ENCODE assay signal across 4 fruit fly cellular contexts in genomic region chr3L:3194059-3194458, dm6.
A peak's percentile ranks its signal among the peaks of the same experiment; 100 is the strongest.
TF ChIP-seq lines count a peak whose summit lies in the region.

No protein-coding gene starts in this region.

TF ChIP-seq in whole organism, adult, 20 proteins besides CTCF, POLR2A, EP300 and RAD21 (continued from another document):
- TF ChIP-seq Clk (GFP tag; optimal IDR thresholded peaks at IDR 0.05; lab: Kevin White, UChicago) (peak; percentile 41), bab1 (GFP tag; optimal IDR thresholded peaks at IDR 0.05; lab: Kevin White, UChicago) (peak; percentile 87)
TF ChIP-seq in whole organism, adult: peak in this region for 16.

TF ChIP-seq in whole organism, embryonic, 481 proteins besides CTCF, POLR2A, EP300 and RAD21 (continued from another document and continues in another):
- TF ChIP-seq Eip74EF (GFP tag; optimal IDR thresholded peaks at IDR 0.05; lab: Kevin White, UChicago) (peak in 1 of 2 experiments; percentile 91), tll (GFP tag; optimal IDR thresholded peaks at IDR 0.05; lab: Kevin White, UChicago) (peak in 1 of 2 experiments; percentile 19), fd3F (GFP tag; optimal IDR thresholded peaks at IDR 0.05; lab: Kevin White, UChicago) (peak; percentile 91), Fer2 (tag; optimal IDR thresholded peaks at IDR 0.05; lab: Kevin White, UChicago) (peak; percentile 77), pnt (GFP tag; optimal IDR thresholded peaks at IDR 0.05; lab: Kevin White, UChicago) (peak; percentile 42), Hmr (GFP tag; optimal IDR thresholded peaks at IDR 0.05; lab: Kevin White, UChicago) (peak; percentile 94), CG18011 (GFP tag; optimal IDR thresholded peaks at IDR 0.05; lab: Kevin White, UChicago) (peak; percentile 70), fru (optimal IDR thresholded peaks at IDR 0.05; lab: Kevin White, UChicago) (no peak), CG3407 (GFP tag; optimal IDR thresholded peaks at IDR 0.05; lab: Kevin White, UChicago) (peak; percentile 80), schlank (tag; optimal IDR thresholded peaks at IDR 0.05; lab: Kevin White, UChicago) (peak; percentile 68), CG9817 (tag; optimal IDR thresholded peaks at IDR 0.05; lab: Kevin White, UChicago) (peak; percentile 82), Antp (GFP tag; optimal IDR thresholded peaks at IDR 0.05; lab: Kevin White, UChicago) (peak; percentile 39), eyg (GFP tag; optimal IDR thresholded peaks at IDR 0.05; lab: Kevin White, UChicago) (no peak), CG4730 (GFP tag; IDR thresholded peaks at IDR 0.05; lab: Robert Waterston, UW) (peak; percentile 90), Opbp (GFP tag; IDR thresholded peaks at IDR 0.05; lab: Robert Waterston, UW; ENCODE audit: partially characterized antibody) (no peak), lov (optimal IDR thresholded peaks at IDR 0.05; lab: Kevin White, UChicago) (no peak), lov (GFP tag; IDR thresholded peaks at IDR 0.05; lab: Robert Waterston, UW) (peak; percentile 88), CG10147 (GFP tag; optimal IDR thresholded peaks at IDR 0.05; lab: Kevin White, UChicago) (peak; percentile 93), Jarid2 (GFP tag; optimal IDR thresholded peaks at IDR 0.05; lab: Kevin White, UChicago) (peak; percentile 67), Dp (GFP tag; optimal IDR thresholded peaks at IDR 0.05; lab: Kevin White, UChicago) (no peak), ttk (GFP tag; IDR thresholded peaks at IDR 0.05; lab: Robert Waterston, UW) (peak; percentile 91), tin (GFP tag; optimal IDR thresholded peaks at IDR 0.05; lab: Kevin White, UChicago) (peak; percentile 89), Hey (tag; optimal IDR thresholded peaks at IDR 0.05; lab: Kevin White, UChicago) (no peak), CG11723 (GFP tag; optimal IDR thresholded peaks at IDR 0.05; lab: Kevin White, UChicago) (peak; percentile 83), CG34376 (GFP tag; optimal IDR thresholded peaks at IDR 0.05; lab: Kevin White, UChicago) (peak; percentile 28), Rx (GFP tag; IDR thresholded peaks at IDR 0.05; lab: Robert Waterston, UW) (peak; percentile 93), CG10979 (tag; optimal IDR thresholded peaks at IDR 0.05; lab: Kevin White, UChicago) (peak; percentile 93), tup (GFP tag; optimal IDR thresholded peaks at IDR 0.05; lab: Kevin White, UChicago) (peak; percentile 77), hbn (GFP tag; IDR thresholded peaks at IDR 0.05; lab: Robert Waterston, UW; ENCODE audit: partially characterized antibody) (no peak), CG7928 (GFP tag; optimal IDR thresholded peaks at IDR 0.05; lab: Kevin White, UChicago) (peak; percentile 50), ftz-f1 (GFP tag; optimal IDR thresholded peaks at IDR 0.05; lab: Kevin White, UChicago) (no peak), gro (GFP tag; optimal IDR thresholded peaks at IDR 0.05; lab: Kevin White, UChicago) (peak; percentile 42), CG8765 (GFP tag; IDR thresholded peaks at IDR 0.05; lab: Robert Waterston, UW) (peak; percentile 81), tna (GFP tag; IDR thresholded peaks at IDR 0.05; lab: Robert Waterston, UW; ENCODE audit: partially characterized antibody) (no peak), grau (tag; optimal IDR thresholded peaks at IDR 0.05; lab: Kevin White, UChicago) (peak; percentile 91), Ssrp (tag; optimal IDR thresholded peaks at IDR 0.05; lab: Kevin White, UChicago) (peak; percentile 91), CG33557 (GFP tag; optimal IDR thresholded peaks at IDR 0.05; lab: Kevin White, UChicago) (peak; percentile 79), ind (GFP tag; optimal IDR thresholded peaks at IDR 0.05; lab: Kevin White, UChicago) (peak; percentile 88), gfzf (GFP tag; optimal IDR thresholded peaks at IDR 0.05; lab: Kevin White, UChicago) (no peak), Xbp1 (GFP tag; optimal IDR thresholded peaks at IDR 0.05; lab: Kevin White, UChicago) (peak; percentile 93), tx (GFP tag; optimal IDR thresholded peaks at IDR 0.05; lab: Kevin White, UChicago) (peak; percentile 5), CG17612 (GFP tag; IDR thresholded peaks at IDR 0.05; lab: Robert Waterston, UW) (peak; percentile 70), org-1 (GFP tag; optimal IDR thresholded peaks at IDR 0.05; lab: Kevin White, UChicago) (peak; percentile 87)

TF ChIP-seq in whole organism, prepupa, 60 proteins besides CTCF, POLR2A, EP300 and RAD21 (continued from another document):
- TF ChIP-seq eg (GFP tag; IDR thresholded peaks at IDR 0.05; lab: Robert Waterston, UW) (peak; percentile 99), Ets21C (GFP tag; optimal IDR thresholded peaks at IDR 0.05; lab: Kevin White, UChicago) (peak; percentile 82), CG9139 (GFP tag; optimal IDR thresholded peaks at IDR 0.05; lab: Kevin White, UChicago) (peak; percentile 85), CG11902 (GFP tag; optimal IDR thresholded peaks at IDR 0.05; lab: Kevin White, UChicago) (peak; percentile 93), CG10669 (GFP tag; optimal IDR thresholded peaks at IDR 0.05; lab: Kevin White, UChicago) (peak; percentile 96), CG6163 (GFP tag; IDR thresholded peaks at IDR 0.05; lab: Robert Waterston, UW) (peak; percentile 99), Hr38 (GFP tag; optimal IDR thresholded peaks at IDR 0.05; lab: Kevin White, UChicago) (no peak), fkh (GFP tag; optimal IDR thresholded peaks at IDR 0.05; lab: Kevin White, UChicago) (peak; percentile 15), CG15336 (GFP tag; IDR thresholded peaks at IDR 0.05; lab: Robert Waterston, UW) (peak; percentile 99), salr (GFP tag; optimal IDR thresholded peaks at IDR 0.05; lab: Kevin White, UChicago) (peak; percentile 89 to 97), CG4318 (GFP tag; optimal IDR thresholded peaks at IDR 0.05; lab: Kevin White, UChicago) (peak; percentile 94), topi (GFP tag; optimal IDR thresholded peaks at IDR 0.05; lab: Kevin White, UChicago) (peak; percentile 96), CG7368 (GFP tag; optimal IDR thresholded peaks at IDR 0.05; lab: Kevin White, UChicago) (peak; percentile 97), Gug (GFP tag; IDR thresholded peaks at IDR 0.05; lab: Robert Waterston, UW) (peak; percentile 98), Sox14 (GFP tag; optimal IDR thresholded peaks at IDR 0.05; lab: Kevin White, UChicago) (peak; percentile 94), Eip75B (GFP tag; optimal IDR thresholded peaks at IDR 0.05; lab: Kevin White, UChicago) (peak; percentile 96), CG6808 (GFP tag; optimal IDR thresholded peaks at IDR 0.05; lab: Kevin White, UChicago) (peak; percentile 73), pdm3 (GFP tag; optimal IDR thresholded peaks at IDR 0.05; lab: Kevin White, UChicago) (peak; percentile 97), CG6792 (GFP tag; optimal IDR thresholded peaks at IDR 0.05; lab: Kevin White, UChicago) (peak; percentile 95), CG3919 (GFP tag; optimal IDR thresholded peaks at IDR 0.05; lab: Kevin White, UChicago) (peak; percentile 98), CG8119 (GFP tag; IDR thresholded peaks at IDR 0.05; lab: Robert Waterston, UW) (peak; percentile 98), Eip93F (GFP tag; optimal IDR thresholded peaks at IDR 0.05; lab: Kevin White, UChicago) (peak; percentile 93), CG31627 (GFP tag; optimal IDR thresholded peaks at IDR 0.05; lab: Kevin White, UChicago) (peak; percentile 90), dsx (GFP tag; optimal IDR thresholded peaks at IDR 0.05; lab: Kevin White, UChicago; ENCODE audit: poor library complexity, severe bottlenecking) (peak; percentile 93), lz (GFP tag; optimal IDR thresholded peaks at IDR 0.05; lab: Kevin White, UChicago) (peak; percentile 92), Hr39 (GFP tag; optimal IDR thresholded peaks at IDR 0.05; lab: Kevin White, UChicago) (peak; percentile 92), svp (GFP tag; lab: Kevin White, UChicago) (peak; percentile 97), achi (GFP tag; optimal IDR thresholded peaks at IDR 0.05; lab: Kevin White, UChicago) (peak; percentile 98), CG32006 (GFP tag; optimal IDR thresholded peaks at IDR 0.05; lab: Kevin White, UChicago) (peak; percentile 99), Lpt (GFP tag; optimal IDR thresholded peaks at IDR 0.05; lab: Kevin White, UChicago) (peak; percentile 96), CG11762 (GFP tag; optimal IDR thresholded peaks at IDR 0.05; lab: Kevin White, UChicago; ENCODE audit: insufficient read depth) (peak; percentile 97), CG1621 (tag; optimal IDR thresholded peaks at IDR 0.05; lab: Kevin White, UChicago) (peak; percentile 92), CG16779 (tag; optimal IDR thresholded peaks at IDR 0.05; lab: Kevin White, UChicago) (peak; percentile 93), spab (GFP tag; optimal IDR thresholded peaks at IDR 0.05; lab: Kevin White, UChicago) (peak; percentile 86), CG11294 (GFP tag; IDR thresholded peaks at IDR 0.05; lab: Robert Waterston, UW) (peak; percentile 94), CG10631 (GFP tag; optimal IDR thresholded peaks at IDR 0.05; lab: Kevin White, UChicago) (peak; percentile 98), cyc (GFP tag; optimal IDR thresholded peaks at IDR 0.05; lab: Kevin White, UChicago) (peak; percentile 95), dac (GFP tag; optimal IDR thresholded peaks at IDR 0.05; lab: Kevin White, UChicago) (peak; percentile 95), Sox15 (GFP tag; optimal IDR thresholded peaks at IDR 0.05; lab: Kevin White, UChicago) (peak; percentile 88), Blimp-1 (GFP tag; optimal IDR thresholded peaks at IDR 0.05; lab: Kevin White, UChicago) (peak; percentile 85)

TF ChIP-seq in whole organism, wandering third instar larva, 38 proteins besides CTCF, POLR2A, EP300 and RAD21 (continued from another document):
- TF ChIP-seq woc (GFP tag; optimal IDR thresholded peaks at IDR 0.05; lab: Kevin White, UChicago) (peak; percentile 85), dl (GFP tag; optimal IDR thresholded peaks at IDR 0.05; lab: Kevin White, UChicago; ENCODE audit: insufficient read depth in 1 of 2, partially characterized antibody in 2 of 2) (no peak), sage (GFP tag; optimal IDR thresholded peaks at IDR 0.05; lab: Kevin White, UChicago) (peak; percentile 95), Hr78 (GFP tag; optimal IDR thresholded peaks at IDR 0.05; lab: Kevin White, UChicago) (no peak), lola (GFP tag; optimal IDR thresholded peaks at IDR 0.05; lab: Kevin White, UChicago) (no peak), dsf (GFP tag; optimal IDR thresholded peaks at IDR 0.05; lab: Kevin White, UChicago; ENCODE audit: borderline replicate concordance) (peak; percentile 54), brk (GFP tag; optimal IDR thresholded peaks at IDR 0.05; lab: Kevin White, UChicago) (peak; percentile 93), Hr83 (GFP tag; optimal IDR thresholded peaks at IDR 0.05; lab: Kevin White, UChicago; ENCODE audit: poor library complexity, severe bottlenecking) (peak; percentile 68), OdsH (GFP tag; optimal IDR thresholded peaks at IDR 0.05; lab: Kevin White, UChicago) (peak; percentile 97), dmrt93B (GFP tag; optimal IDR thresholded peaks at IDR 0.05; lab: Kevin White, UChicago) (peak; percentile 84), Sp1 (GFP tag; optimal IDR thresholded peaks at IDR 0.05; lab: Kevin White, UChicago) (peak; percentile 95), GATAd (GFP tag; optimal IDR thresholded peaks at IDR 0.05; lab: Kevin White, UChicago) (peak; percentile 84), usp (GFP tag; optimal IDR thresholded peaks at IDR 0.05; lab: Kevin White, UChicago) (no peak), CG32264 (GFP tag; optimal IDR thresholded peaks at IDR 0.05; lab: Kevin White, UChicago) (peak; percentile 87), tai (GFP tag; optimal IDR thresholded peaks at IDR 0.05; lab: Kevin White, UChicago) (no peak)
